Fruit fly (Drosophila melanogaster): ENCODE data around the gene Zdhhc8.
A peak's percentile ranks its signal among the peaks of the same experiment; 100 is the strongest.

The Zdhhc8 gene

DNA sequence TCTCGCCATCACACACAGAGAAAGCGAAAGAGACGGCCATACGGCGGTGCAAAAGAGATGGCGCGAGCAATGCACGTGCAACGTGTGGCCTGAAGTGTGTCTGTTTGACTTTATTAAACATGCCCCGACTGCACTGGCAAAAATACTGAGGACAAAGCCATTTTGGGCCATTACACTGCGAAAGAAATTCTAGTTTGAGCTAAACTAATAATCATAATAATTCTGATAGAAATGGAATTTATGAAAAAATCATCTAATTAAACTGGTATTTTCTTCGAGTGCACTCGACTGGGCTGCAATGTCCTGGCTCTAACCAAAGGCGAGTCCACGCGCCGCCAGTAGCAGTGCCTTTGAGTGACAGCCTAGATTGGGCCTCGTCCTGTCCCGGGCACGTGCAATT, 45.0 kb upstream of the Zdhhc8 start (continued):
- peak; percentile 32 for TF ChIP-seq Hr39 (GFP tag; optimal IDR thresholded peaks at IDR 0.05)
- TF ChIP-seq CG1621 (tag; optimal IDR thresholded peaks at IDR 0.05): peak; percentile 38
- no peak for TF ChIP-seq net (GFP tag; optimal IDR thresholded peaks at IDR 0.05)
- TF ChIP-seq spab (GFP tag; optimal IDR thresholded peaks at IDR 0.05): peak; percentile 32
- peak; percentile 47; the same call in 1 of the 2 replicates for TF ChIP-seq CG15336 (GFP tag; IDR thresholded peaks at IDR 0.05)
- no peak for TF ChIP-seq svp (GFP tag)
- peak; percentile 5 for TF ChIP-seq CG6792 (GFP tag; optimal IDR thresholded peaks at IDR 0.05)
- TF ChIP-seq achi (GFP tag; optimal IDR thresholded peaks at IDR 0.05): peak; percentile 33
- peak; percentile 67 for TF ChIP-seq CG6163 (GFP tag; IDR thresholded peaks at IDR 0.05)
- no peak for TF ChIP-seq Blimp-1 (GFP tag; optimal IDR thresholded peaks at IDR 0.05)
- TF ChIP-seq CG6854 (GFP tag; optimal IDR thresholded peaks at IDR 0.05): no peak
- TF ChIP-seq Sox14 (GFP tag; optimal IDR thresholded peaks at IDR 0.05): peak; percentile 27
- TF ChIP-seq fd59A (GFP tag; optimal IDR thresholded peaks at IDR 0.05): peak; percentile 38
- no peak for TF ChIP-seq CG9139 (GFP tag; optimal IDR thresholded peaks at IDR 0.05)

DNA sequence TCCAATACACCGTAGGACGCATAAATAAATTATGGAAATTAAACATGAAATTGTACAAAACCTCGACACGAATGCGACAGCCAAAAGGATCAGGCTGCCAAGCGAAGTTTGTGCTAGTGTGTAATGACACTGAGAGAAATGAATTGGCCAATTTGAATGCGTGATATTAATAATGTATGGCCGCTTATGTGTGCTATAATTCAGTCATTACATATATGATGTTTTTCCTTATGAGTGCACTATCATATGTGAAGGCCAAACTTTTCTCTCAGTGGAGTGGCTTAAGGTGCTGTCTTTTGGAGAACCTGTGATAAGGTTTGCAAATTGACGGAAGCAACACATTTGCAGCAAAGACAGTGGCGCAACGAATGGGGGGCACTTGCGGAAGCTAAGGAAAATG, 43.8 kb upstream of the Zdhhc8 start:
- peak; percentile 17 to 34 for TF ChIP-seq ss (GFP tag; optimal IDR thresholded peaks at IDR 0.05)
- peak; percentile 2 for TF ChIP-seq CG11762 (GFP tag; optimal IDR thresholded peaks at IDR 0.05; ENCODE audit: insufficient read depth)
- no peak for TF ChIP-seq vri (GFP tag; optimal IDR thresholded peaks at IDR 0.05)
- TF ChIP-seq Ets21C (GFP tag; optimal IDR thresholded peaks at IDR 0.05): no peak
- TF ChIP-seq CG4318 (GFP tag; optimal IDR thresholded peaks at IDR 0.05): peak; percentile 13
- TF ChIP-seq CG10631 (GFP tag; optimal IDR thresholded peaks at IDR 0.05): peak; percentile 44
- peak; percentile 7 for TF ChIP-seq Sox15 (GFP tag; optimal IDR thresholded peaks at IDR 0.05)
- TF ChIP-seq CG11294 (GFP tag; IDR thresholded peaks at IDR 0.05): peak; percentile 27; the same call in 1 of the 2 replicates
- TF ChIP-seq CG8319 (GFP tag; optimal IDR thresholded peaks at IDR 0.05): no peak
- TF ChIP-seq salr (GFP tag; optimal IDR thresholded peaks at IDR 0.05): peak in 1 of 2 experiments; percentile 2
- 0 out of 3 replicates have a peak, but pooled peaks have one; percentile 28 for TF ChIP-seq CG8119 (GFP tag; IDR thresholded peaks at IDR 0.05)
- peak; percentile 3 for TF ChIP-seq Met (GFP tag; optimal IDR thresholded peaks at IDR 0.05)
- no peak for TF ChIP-seq Sox102F (GFP tag; optimal IDR thresholded peaks at IDR 0.05)
- TF ChIP-seq Eip93F (GFP tag; optimal IDR thresholded peaks at IDR 0.05): no peak
- TF ChIP-seq CG31627 (GFP tag; optimal IDR thresholded peaks at IDR 0.05): no peak
- TF ChIP-seq Lpt (GFP tag; optimal IDR thresholded peaks at IDR 0.05): no peak
- peak; percentile 26 for TF ChIP-seq dsx (GFP tag; optimal IDR thresholded peaks at IDR 0.05; ENCODE audit: poor library complexity, severe bottlenecking)
- peak; percentile 32 for TF ChIP-seq cyc (GFP tag; optimal IDR thresholded peaks at IDR 0.05)
- no peak for TF ChIP-seq CG9139 (GFP tag; optimal IDR thresholded peaks at IDR 0.05)
- TF ChIP-seq CG34406 (GFP tag; optimal IDR thresholded peaks at IDR 0.05): no peak
- peak; percentile 59; the same call in 2 of the 3 replicates for TF ChIP-seq CG6163 (GFP tag; IDR thresholded peaks at IDR 0.05)
- TF ChIP-seq eg (GFP tag; IDR thresholded peaks at IDR 0.05): peak; percentile 35; the same call in 1 of the 3 replicates
- peak; percentile 43 for TF ChIP-seq achi (GFP tag; optimal IDR thresholded peaks at IDR 0.05)
- TF ChIP-seq Hr39 (GFP tag; optimal IDR thresholded peaks at IDR 0.05): peak; percentile 43
- TF ChIP-seq Smox (GFP tag; optimal IDR thresholded peaks at IDR 0.05): no peak
- TF ChIP-seq CG3032 (tag; optimal IDR thresholded peaks at IDR 0.05): peak; percentile 50
- peak; percentile 45 for TF ChIP-seq CG3919 (GFP tag; optimal IDR thresholded peaks at IDR 0.05)
- no peak for TF ChIP-seq fkh (GFP tag; optimal IDR thresholded peaks at IDR 0.05)
- no peak for TF ChIP-seq svp (GFP tag)
- no peak for TF ChIP-seq CG16779 (tag; optimal IDR thresholded peaks at IDR 0.05)
- peak; percentile 44 for TF ChIP-seq CG6808 (GFP tag; optimal IDR thresholded peaks at IDR 0.05)
- TF ChIP-seq Blimp-1 (GFP tag; optimal IDR thresholded peaks at IDR 0.05): no peak
- peak; percentile 51 for TF ChIP-seq CG1621 (tag; optimal IDR thresholded peaks at IDR 0.05)
- TF ChIP-seq dac (GFP tag; optimal IDR thresholded peaks at IDR 0.05): peak; percentile 8
- peak; percentile 53 for TF ChIP-seq pdm3 (GFP tag; optimal IDR thresholded peaks at IDR 0.05)
- TF ChIP-seq CG32006 (GFP tag; optimal IDR thresholded peaks at IDR 0.05): peak; percentile 61
- peak; percentile 41 for TF ChIP-seq OdsH (GFP tag; optimal IDR thresholded peaks at IDR 0.05)
- TF ChIP-seq fd85E (GFP tag; optimal IDR thresholded peaks at IDR 0.05): no peak
- TF ChIP-seq acj6 (GFP tag; optimal IDR thresholded peaks at IDR 0.05): peak; percentile 32
- peak; percentile 25; the same call in 1 of the 2 replicates for TF ChIP-seq Gug (GFP tag; IDR thresholded peaks at IDR 0.05)
- peak; percentile 25 for TF ChIP-seq CG7368 (GFP tag; optimal IDR thresholded peaks at IDR 0.05)
- peak; percentile 34 for TF ChIP-seq spab (GFP tag; optimal IDR thresholded peaks at IDR 0.05)
- TF ChIP-seq CG15336 (GFP tag; IDR thresholded peaks at IDR 0.05): no peak
- no peak for TF ChIP-seq CG11902 (GFP tag; optimal IDR thresholded peaks at IDR 0.05)

Data from whole organism, prepupa.